Fruit fly (Drosophila melanogaster): Measurements from ENCODE around the gene Mettl14.

dm6 chr2L:8307817-8308551, at the start of gene Mettl14, which contains the start of gene Ostgamma:
- no peak for TF ChIP-seq CG7839 (tag; optimal IDR thresholded peaks at IDR 0.05)
- no peak for TF ChIP-seq Nf-YA (GFP tag; IDR thresholded peaks at IDR 0.05)
- TF ChIP-seq CG4360 (GFP tag; IDR thresholded peaks at IDR 0.05), result no peak
- TF ChIP-seq CG30403 (GFP tag; optimal IDR thresholded peaks at IDR 0.05), result peak; percentile 44
- TF ChIP-seq Doc3 (GFP tag; IDR thresholded peaks at IDR 0.05; ENCODE audit: partially characterized antibody), result peak; percentile 71
- no peak for TF ChIP-seq bsh (GFP tag; optimal IDR thresholded peaks at IDR 0.05)
- no peak for TF ChIP-seq Usf (GFP tag; optimal IDR thresholded peaks at IDR 0.05)
